Worm (Caenorhabditis elegans) whole organism, young adult: ENCODE measurements around the gene K01G12.3.
A peak's percentile ranks its signal among the peaks of the same experiment; 100 is the strongest.

Experiments
- B0019.2 ChIP-seq: fragments of 200-800 bp; sonication (Bioruptor generic); conservative IDR thresholded peaks from 2 replicates; pipeline ENCODE4 v1.3.6; 2022; ENCODE audit warnings: missing genetic modification reagents, missing genetic modification characterization, missing compliant biosample characterization
- C06A6.2 ChIP-seq: fragments of 200-800 bp; sonication (Bioruptor generic); conservative IDR thresholded peaks from 2 replicates; pipeline ENCODE4 v1.3.6; 2022; ENCODE audit warnings: missing genetic modification characterization, missing compliant biosample characterization
- F33H1.4 ChIP-seq: fragments of 200-800 bp; sonication (Bioruptor generic); IDR thresholded peaks from 2 replicates; pipeline ENCODE4 v1.3.6; 2022; ENCODE audit warnings: missing genetic modification reagents, missing genetic modification characterization, missing compliant biosample characterization
- F37B4.10 ChIP-seq: fragments of 200-800 bp; sonication (Bioruptor generic); IDR thresholded peaks from 2 replicates; pipeline ENCODE4 v1.3.6; 2022; ENCODE audit warnings: missing genetic modification characterization, missing compliant biosample characterization
- F55B11.4 ChIP-seq: sonication (generic microtip); optimal IDR thresholded peaks from 2 replicates; lab custom pipeline; 2016; ENCODE audit warnings: missing compliant biosample characterization, missing genetic modification characterization, borderline replicate concordance; ENCODE audit not compliant: insufficient read depth
- Y53F4B.3 ChIP-seq: fragments of 200-800 bp; sonication (Bioruptor generic); IDR thresholded peaks from 2 replicates; pipeline ENCODE4 v1.3.6; 2022; ENCODE audit warnings: missing genetic modification reagents, missing genetic modification characterization, missing compliant biosample characterization
- Y53G8AR.9 ChIP-seq: fragments of 200-800 bp; sonication (Bioruptor generic); conservative IDR thresholded peaks from 2 replicates; pipeline ENCODE4 v1.3.6; 2022; ENCODE audit warnings: missing genetic modification reagents, missing genetic modification characterization, missing compliant biosample characterization
- ZK185.1 ChIP-seq: sonication (generic microtip); optimal IDR thresholded peaks from 2 replicates; lab custom pipeline; 2016; ENCODE audit warnings: mild to moderate bottlenecking, missing genetic modification characterization, missing compliant biosample characterization; ENCODE audit not compliant: poor library complexity, severe bottlenecking
- akir-1 ChIP-seq: fragments of 200-800 bp; sonication (Bioruptor generic); optimal IDR thresholded peaks from 2 replicates; lab custom pipeline; 2018; ENCODE audit warnings: mild to moderate bottlenecking, missing genetic modification characterization, moderate library complexity, missing compliant biosample characterization
- ama-1 ChIP-seq, 3 experiments: fragments of 150-350 bp in 1 of 3; sonication (generic microtip) in 2 of 3; optimal IDR thresholded peaks; 2 replicates each; lab custom pipeline; 2014 to 2018; ENCODE audit warnings: missing biosample characterization in 2 of 3, missing genetic modification characterization in 2 of 3, missing genetic modification reagents in 2 of 3
- atf-7 ChIP-seq: sonication (generic microtip); optimal IDR thresholded peaks from 2 replicates; lab custom pipeline; 2017; ENCODE audit warnings: mild to moderate bottlenecking, missing genetic modification characterization, missing compliant biosample characterization
- attf-5 ChIP-seq: fragments of 200-800 bp; sonication (Bioruptor generic); optimal IDR thresholded peaks from 2 replicates; lab custom pipeline; 2018; ENCODE audit warnings: mild to moderate bottlenecking, missing genetic modification characterization, missing compliant biosample characterization
- bed-2 ChIP-seq: fragments of 200-800 bp; sonication (Bioruptor generic); IDR thresholded peaks from 2 replicates; pipeline ENCODE4 v1.3.6; 2022; ENCODE audit warnings: missing genetic modification reagents, missing genetic modification characterization, missing compliant biosample characterization
- ceh-27 ChIP-seq: fragments of 200-800 bp; sonication (Bioruptor generic); optimal IDR thresholded peaks from 2 replicates; lab custom pipeline; 2018; ENCODE audit warnings: mild to moderate bottlenecking, missing genetic modification characterization, moderate library complexity, missing compliant biosample characterization
- ceh-79 ChIP-seq: sonication (generic microtip); optimal IDR thresholded peaks from 2 replicates; lab custom pipeline; 2017; ENCODE audit warnings: mild to moderate bottlenecking, missing genetic modification characterization, missing compliant biosample characterization
- ceh-91 ChIP-seq: fragments of 200-800 bp; sonication (Bioruptor generic); IDR thresholded peaks from 2 replicates; pipeline ENCODE4 v1.3.6; 2022; ENCODE audit warnings: missing genetic modification reagents, missing genetic modification characterization, missing compliant biosample characterization
- chd-7 ChIP-seq: sonication (generic microtip); optimal IDR thresholded peaks from 2 replicates; lab custom pipeline; 2016; ENCODE audit warnings: mild to moderate bottlenecking, missing genetic modification characterization, moderate library complexity, missing compliant biosample characterization
- dox-1 ChIP-seq: fragments of 200-800 bp; sonication (Bioruptor generic); IDR thresholded peaks from 2 replicates; pipeline ENCODE4 v1.3.6; 2022; ENCODE audit warnings: missing genetic modification reagents, missing genetic modification characterization, missing compliant biosample characterization
- dpff-1 ChIP-seq: sonication (generic microtip); optimal IDR thresholded peaks from 2 replicates; lab custom pipeline; 2017; ENCODE audit warnings: mild to moderate bottlenecking, missing genetic modification characterization, missing compliant biosample characterization
- dpl-1 ChIP-seq: fragments of 150-350 bp; optimal IDR thresholded peaks from 2 replicates; lab custom pipeline; 2014; ENCODE audit warnings: missing biosample characterization, missing genetic modification reagents, missing genetic modification characterization
- ekl-4 ChIP-seq: fragments of 200-800 bp; sonication (Bioruptor generic); IDR thresholded peaks from 2 replicates; pipeline ENCODE4 v1.3.6; 2022; ENCODE audit warnings: missing genetic modification reagents, missing genetic modification characterization, missing compliant biosample characterization
- ets-4 ChIP-seq: fragments of 200-800 bp; sonication (Bioruptor generic); optimal IDR thresholded peaks from 2 replicates; lab custom pipeline; 2018; ENCODE audit warnings: mild to moderate bottlenecking, missing genetic modification characterization, missing compliant biosample characterization
- hmg-1.2 ChIP-seq: fragments of 200-800 bp; sonication (Bioruptor generic); IDR thresholded peaks from 2 replicates; pipeline ENCODE4 v1.3.6; 2022; ENCODE audit warnings: missing genetic modification reagents, missing genetic modification characterization, missing compliant biosample characterization
- hmg-20 ChIP-seq: fragments of 200-800 bp; sonication (Bioruptor generic); IDR thresholded peaks from 2 replicates; pipeline ENCODE4 v1.3.6; 2022; ENCODE audit warnings: missing genetic modification reagents, missing genetic modification characterization, missing compliant biosample characterization
- hrde-1 ChIP-seq: sonication (generic microtip); optimal IDR thresholded peaks from 2 replicates; lab custom pipeline; 2016; ENCODE audit warnings: missing genetic modification characterization, mild to moderate bottlenecking, missing compliant biosample characterization, moderate library complexity, missing genotype, missing genetic modification reagents, borderline replicate concordance
- hsf-1 ChIP-seq: fragments of 200-800 bp; sonication (Bioruptor generic); IDR thresholded peaks from 2 replicates; pipeline ENCODE4 v1.3.6; 2022; ENCODE audit warnings: missing genetic modification reagents, missing genetic modification characterization, missing compliant biosample characterization
- lag-1 ChIP-seq: fragments of 200-800 bp; sonication (Bioruptor generic); IDR thresholded peaks from 2 replicates; pipeline ENCODE4 v1.3.6; 2022; ENCODE audit warnings: missing genetic modification reagents, missing genetic modification characterization, missing compliant biosample characterization
- lin-26 ChIP-seq: fragments of 200-800 bp; sonication (Bioruptor generic); IDR thresholded peaks from 2 replicates; pipeline ENCODE4 v1.3.6; 2022; ENCODE audit warnings: missing genetic modification reagents, missing genetic modification characterization, missing compliant biosample characterization
- lin-35 ChIP-seq, 3 experiments: fragments of 150-350 bp in 2 of 3; sonication (generic microtip) in 1 of 3; optimal IDR thresholded peaks; 2 replicates each; lab custom pipeline; 2014 to 2018; ENCODE audit warnings: missing biosample characterization in 3 of 3, missing genetic modification characterization in 3 of 3, missing genetic modification reagents in 3 of 3
- madf-3 ChIP-seq: fragments of 200-800 bp; sonication (Bioruptor generic); IDR thresholded peaks from 2 replicates; pipeline ENCODE4 v1.3.6; 2022; ENCODE audit warnings: missing genetic modification reagents, missing genetic modification characterization, missing compliant biosample characterization
- madf-8 ChIP-seq: fragments of 200-800 bp; sonication (Bioruptor generic); conservative IDR thresholded peaks from 2 replicates; pipeline ENCODE4 v1.3.6; 2022; ENCODE audit warnings: missing genetic modification reagents, missing genetic modification characterization, missing compliant biosample characterization
- mes-4 ChIP-seq: sonication (generic microtip); optimal IDR thresholded peaks from 2 replicates; lab custom pipeline; 2016; ENCODE audit warnings: missing genotype, missing genetic modification characterization, missing compliant biosample characterization
- nhr-120 ChIP-seq: fragments of 200-800 bp; sonication (Bioruptor generic); IDR thresholded peaks from 2 replicates; pipeline ENCODE4 v1.3.6; 2022; ENCODE audit warnings: missing genetic modification characterization, missing compliant biosample characterization
- nhr-80 ChIP-seq: sonication (generic microtip); optimal IDR thresholded peaks from 2 replicates; lab custom pipeline; 2016; ENCODE audit warnings: missing genetic modification characterization, missing compliant biosample characterization
- nhr-90 ChIP-seq: sonication (generic microtip); optimal IDR thresholded peaks from 2 replicates; lab custom pipeline; 2016; ENCODE audit warnings: missing genotype, mild to moderate bottlenecking, missing genetic modification characterization, missing compliant biosample characterization
- rec-8 ChIP-seq, 2 experiments: sonication (generic microtip); optimal IDR thresholded peaks; 2 replicates each; lab custom pipeline; 2016; ENCODE audit warnings: mild to moderate bottlenecking in 2 of 2, missing genetic modification characterization in 2 of 2, missing genetic modification reagents in 2 of 2, missing genotype in 2 of 2, missing biosample characterization in 1 of 2, missing compliant biosample characterization in 1 of 2, moderate library complexity in 1 of 2
- rpc-1 ChIP-seq, 2 experiments: fragments of 150-350 bp in 1 of 2; sonication (generic microtip) in 1 of 2; optimal IDR thresholded peaks; 2 replicates each; lab custom pipeline; 2014 to 2018; ENCODE audit warnings: missing biosample characterization in 1 of 2, missing genetic modification characterization in 1 of 2, missing genetic modification reagents in 1 of 2, missing genotype in 1 of 2
- snpc-1.1 ChIP-seq: sonication (generic microtip); optimal IDR thresholded peaks from 2 replicates; lab custom pipeline; 2017; ENCODE audit warnings: missing genetic modification characterization, mild to moderate bottlenecking, missing compliant biosample characterization, antibody characterized with exemption, moderate library complexity, missing genotype, missing genetic modification reagents; ENCODE audit not compliant: insufficient read depth
- snpc-3.4 ChIP-seq: sonication (generic microtip); optimal IDR thresholded peaks from 2 replicates; lab custom pipeline; 2017; ENCODE audit warnings: missing genetic modification characterization, mild to moderate bottlenecking, missing compliant biosample characterization, antibody characterized with exemption, moderate library complexity, missing genotype, missing genetic modification reagents
- snpc-4 ChIP-seq, 5 experiments: fragments of 150-350 bp in 1 of 5; sonication (generic microtip) in 4 of 5; optimal IDR thresholded peaks; 2 replicates each; lab custom pipeline; 2014 to 2018; ENCODE audit warnings: missing genetic modification characterization in 5 of 5, missing biosample characterization in 3 of 5, antibody characterized with exemption in 2 of 5, mild to moderate bottlenecking in 2 of 5, missing compliant biosample characterization in 2 of 5, missing genotype in 2 of 5, moderate library complexity in 2 of 5, missing genetic modification reagents in 1 of 5
- tlf-1 ChIP-seq: fragments of 200-800 bp; sonication (Bioruptor generic); optimal IDR thresholded peaks from 2 replicates; lab custom pipeline; 2018; ENCODE audit warnings: mild to moderate bottlenecking, missing genetic modification characterization, missing compliant biosample characterization
- xnd-1 ChIP-seq: sonication (generic microtip); optimal IDR thresholded peaks from 2 replicates; lab custom pipeline; 2016; ENCODE audit warnings: missing genotype, missing genetic modification reagents, missing genetic modification characterization, missing compliant biosample characterization
- ztf-6 ChIP-seq: fragments of 200-800 bp; sonication (Bioruptor generic); IDR thresholded peaks from 2 replicates; pipeline ENCODE4 v1.3.6; 2022; ENCODE audit warnings: missing genetic modification reagents, missing genetic modification characterization, missing compliant biosample characterization

The K01G12.3 gene

DNA sequence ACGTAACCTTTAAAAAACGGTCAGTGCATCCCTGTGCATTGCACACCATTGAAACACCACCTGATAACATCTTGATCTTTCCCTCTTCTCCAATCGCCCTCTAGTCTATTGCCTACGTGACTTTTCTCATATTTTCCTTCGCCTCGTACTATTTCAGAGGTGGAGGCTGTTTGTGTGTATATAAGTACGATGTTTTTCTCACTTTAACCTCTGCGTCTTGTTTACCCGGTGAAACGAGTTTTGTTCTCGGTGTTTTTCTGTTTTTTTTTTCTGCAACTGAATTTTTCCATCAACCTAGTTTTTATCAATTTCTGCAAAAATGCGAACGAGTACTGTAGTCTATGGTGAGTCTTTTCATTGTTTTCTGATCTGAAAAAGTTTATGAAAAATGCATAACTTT is 26.4 kb downstream of the K01G12.3 start, which contains the start of gene sqrd-1:
Gene sqrd-1 (plus strand): TSS at position 158 of the 400 bp plus-strand sequence.
- TF ChIP-seq nhr-80 (tag; lab: Kevin White, UChicago) (no peak), ztf-6 (GFP tag; lab: Robert Waterston, UW) (no peak), F55B11.4 (tag; lab: Kevin White, UChicago) (no peak), dox-1 (GFP tag; lab: Robert Waterston, UW) (0 out of 2 replicates have a peak, but pooled peaks have one; percentile 20), atf-7 (no peak), snpc-3.4 (tag; lab: Kevin White, UChicago) (no peak), rec-8 (tag; optimal IDR thresholded peaks at IDR 0.05; lab: Kevin White, UChicago) (no peak), ama-1 (optimal IDR thresholded peaks at IDR 0.05; lab: Kevin White, UChicago) (peak; percentile 40), ama-1 (GFP tag; optimal IDR thresholded peaks at IDR 0.05; lab: Kevin White, UChicago) (no peak)

DNA sequence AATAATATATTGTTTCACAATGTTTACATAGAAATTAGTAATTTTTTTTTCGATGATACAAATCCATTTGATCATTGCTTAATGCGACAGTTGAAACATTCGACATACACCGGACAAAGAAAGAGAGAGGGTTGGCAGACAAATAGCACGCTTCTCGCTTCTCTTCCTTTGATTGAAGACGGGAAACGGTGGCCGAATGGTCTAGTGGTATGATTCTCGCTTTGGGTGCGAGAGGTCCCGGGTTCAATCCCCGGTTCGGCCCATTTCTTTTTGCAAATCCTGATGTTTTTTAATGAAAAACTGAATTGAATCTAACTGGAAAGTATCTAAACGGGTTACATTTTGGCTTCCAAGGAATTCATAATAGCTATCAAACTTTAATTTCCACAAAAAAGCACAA is 31.6 kb downstream of the K01G12.3 start:
- TF ChIP-seq xnd-1 (tag; lab: Kevin White, UChicago) (no peak), lin-26 (peak; percentile 97), dpl-1 (no peak), nhr-90 (tag; lab: Kevin White, UChicago) (peak; percentile 91), ceh-27 (GFP tag; lab: Kevin White, UChicago) (no peak), Y53G8AR.9 (GFP tag; lab: Robert Waterston, UW) (peak; percentile 34; the same call in 1 of the 2 replicates), C06A6.2 (0 out of 2 replicates have a peak, but pooled peaks have one; percentile 28), ceh-79 (tag; lab: Kevin White, UChicago) (no peak), snpc-1.1 (tag; lab: Kevin White, UChicago) (peak; percentile 69), lag-1 (GFP tag; lab: Robert Waterston, UW) (no peak), lin-35 (GFP tag; optimal IDR thresholded peaks at IDR 0.05; lab: Kevin White, UChicago) (peak in 1 of 3 experiments; percentile 53), akir-1 (GFP tag; lab: Kevin White, UChicago) (no peak), snpc-4 (GFP tag; optimal IDR thresholded peaks at IDR 0.05; lab: Kevin White, UChicago) (peak; percentile 95), snpc-4 (tag; optimal IDR thresholded peaks at IDR 0.05; lab: Kevin White, UChicago) (peak; percentile 66 to 99 (median 98)), bed-2 (GFP tag; lab: Robert Waterston, UW) (0 out of 2 replicates have a peak, but pooled peaks have one; percentile 40), hmg-1.2 (GFP tag; lab: Robert Waterston, UW) (peak; percentile 71), hrde-1 (no peak), B0019.2 (GFP tag; lab: Robert Waterston, UW) (0 out of 2 replicates have a peak, but pooled peaks have one; percentile 40), Y53F4B.3 (GFP tag; lab: Robert Waterston, UW) (0 out of 2 replicates have a peak, but pooled peaks have one; percentile 16), F37B4.10 (GFP tag; lab: Robert Waterston, UW) (no peak), ekl-4 (peak; percentile 74), dox-1 (GFP tag; lab: Robert Waterston, UW) (no peak; the same call in 1 of the 2 replicates), hsf-1 (peak; percentile 64; the same call in 1 of the 2 replicates), dpff-1 (tag; lab: Kevin White, UChicago) (no peak), madf-8 (GFP tag; lab: Robert Waterston, UW) (no peak), nhr-120 (GFP tag; lab: Robert Waterston, UW) (0 out of 2 replicates have a peak, but pooled peaks have one; percentile 83), madf-3 (GFP tag; lab: Robert Waterston, UW) (no peak), mes-4 (peak; percentile 45), F33H1.4 (GFP tag; lab: Robert Waterston, UW) (peak; percentile 58), ets-4 (GFP tag; lab: Kevin White, UChicago) (no peak), chd-7 (tag; lab: Kevin White, UChicago) (peak; percentile 24), rpc-1 (optimal IDR thresholded peaks at IDR 0.05; lab: Kevin White, UChicago) (peak; percentile 69), rpc-1 (tag; optimal IDR thresholded peaks at IDR 0.05; lab: Kevin White, UChicago) (peak; percentile 93), hmg-20 (GFP tag; lab: Robert Waterston, UW) (peak; percentile 56; the same call in 1 of the 2 replicates), tlf-1 (GFP tag; lab: Kevin White, UChicago) (peak; percentile 27), ceh-91 (GFP tag; lab: Robert Waterston, UW) (peak; percentile 20; the same call in 1 of the 2 replicates), attf-5 (GFP tag; lab: Kevin White, UChicago) (peak; percentile 69), ZK185.1 (tag; lab: Kevin White, UChicago) (peak; percentile 42)
